Worm (Caenorhabditis elegans) whole organism, dauer: Measurements from ENCODE around the gene tni-1.

Experiments
- unc-62 ChIP-seq: sonication (generic microtip); optimal IDR thresholded peaks from 2 replicates; lab custom pipeline; 2017; ENCODE audit warnings: missing biosample characterization, missing genetic modification reagents, missing genetic modification characterization

The tni-1 gene

ce11 chrX:11383359-11383758 is 6.1 kb upstream of the tni-1 start:
- TF ChIP-seq unc-62 (GFP tag; lab: Kevin White, UChicago): no peak

- TF ChIP-seq unc-62 (GFP tag; lab: Kevin White, UChicago): no peak
Measured at ce11 chrX:11379135-11379781, 2.0 kb upstream of the tni-1 start.

DNA sequence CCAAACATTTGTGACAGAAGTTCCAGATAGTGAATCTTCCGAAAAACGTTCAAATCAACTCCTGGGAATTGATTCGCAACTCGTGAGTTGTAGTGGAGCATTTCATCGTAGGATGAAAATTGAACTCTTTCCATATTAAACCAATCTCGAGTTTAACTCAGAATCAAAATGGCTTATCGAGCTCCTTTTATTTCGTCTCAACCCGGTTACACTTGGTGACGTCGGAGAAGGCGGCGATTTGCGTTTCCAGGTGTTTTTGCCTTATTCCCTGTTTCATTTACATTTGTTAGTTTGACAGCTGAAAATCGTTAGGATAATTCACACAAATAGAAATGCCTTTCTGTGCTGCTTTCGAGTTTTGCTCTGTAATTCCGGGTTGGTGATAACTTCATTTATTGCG is 1.8 kb downstream of the tni-1 start, which contains the start of gene F42E11.3:
TSS of gene F42E11.3 (minus strand) at position 101 of the 400 bp plus-strand sequence.
- TF ChIP-seq unc-62 (GFP tag; lab: Kevin White, UChicago): no peak

DNA sequence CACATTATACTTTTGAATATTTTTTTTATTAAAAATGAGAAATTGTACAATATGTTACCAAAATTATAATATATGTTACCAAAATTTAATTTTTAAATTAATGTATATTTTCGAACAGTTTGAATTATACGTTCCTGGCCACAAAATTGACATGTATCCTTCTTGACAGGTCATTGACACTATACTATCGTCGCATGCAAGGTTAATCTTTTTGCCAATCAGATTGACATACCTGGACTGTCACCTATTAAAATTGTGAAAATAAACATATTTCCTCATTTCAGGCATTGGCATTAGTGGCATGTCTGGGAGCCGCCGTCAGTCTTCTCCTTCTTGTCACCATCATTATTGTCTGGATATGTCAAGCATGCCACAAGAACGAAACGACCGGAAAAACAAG is 7.2 kb downstream of the tni-1 start:
- TF ChIP-seq unc-62 (GFP tag; lab: Kevin White, UChicago): no peak

DNA sequence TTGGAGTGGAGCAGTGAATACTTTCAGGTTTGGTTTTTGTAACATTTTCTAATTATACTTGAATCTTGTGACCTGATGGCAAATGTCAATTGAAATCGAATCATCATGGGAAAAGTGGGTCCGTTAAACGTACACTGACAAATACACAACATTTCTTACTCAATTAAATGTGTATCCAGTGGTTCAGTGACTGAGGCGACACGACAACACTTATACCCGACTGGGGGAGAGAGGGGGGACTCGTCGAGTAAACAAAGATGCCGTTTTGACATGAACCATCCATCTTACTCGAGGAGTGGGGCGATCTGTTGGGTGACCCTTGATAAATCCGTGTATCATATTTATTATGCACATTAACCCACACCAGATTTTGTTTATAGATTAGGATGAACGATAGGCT is 8.4 kb downstream of the tni-1 start:
- TF ChIP-seq unc-62 (GFP tag; lab: Kevin White, UChicago): no peak

ce11 chrX:11368417-11368816 is 8.9 kb downstream of the tni-1 start, which contains the start of gene ttyh-1:
TSS of gene ttyh-1 (plus strand) at chrX:11368717.
- no peak for TF ChIP-seq unc-62 (GFP tag; lab: Kevin White, UChicago)

- no peak for TF ChIP-seq unc-62 (GFP tag; lab: Kevin White, UChicago)
Measured at ce11 chrX:11367640-11368039, 9.6 kb downstream of the tni-1 start.

DNA sequence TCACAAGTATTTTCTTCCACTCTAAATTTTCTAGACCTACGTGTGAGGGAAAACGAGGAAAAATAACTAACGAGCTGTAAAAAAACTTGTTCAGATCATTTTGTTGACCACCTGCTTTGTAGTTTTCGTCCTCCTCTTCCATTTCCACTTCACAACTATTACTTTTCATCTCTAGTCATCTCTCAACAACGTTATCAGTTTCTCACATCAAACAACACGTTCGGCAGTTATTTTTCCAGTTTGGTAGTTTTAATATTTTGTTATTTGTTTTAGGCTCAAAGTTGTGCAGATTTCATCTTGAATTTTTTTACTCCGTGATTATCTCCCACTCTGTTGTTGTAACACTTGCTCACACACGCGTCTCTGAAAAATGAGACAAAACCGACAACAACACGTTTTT is 10.2 kb downstream of the tni-1 start:
- no peak for TF ChIP-seq unc-62 (GFP tag; lab: Kevin White, UChicago)

DNA sequence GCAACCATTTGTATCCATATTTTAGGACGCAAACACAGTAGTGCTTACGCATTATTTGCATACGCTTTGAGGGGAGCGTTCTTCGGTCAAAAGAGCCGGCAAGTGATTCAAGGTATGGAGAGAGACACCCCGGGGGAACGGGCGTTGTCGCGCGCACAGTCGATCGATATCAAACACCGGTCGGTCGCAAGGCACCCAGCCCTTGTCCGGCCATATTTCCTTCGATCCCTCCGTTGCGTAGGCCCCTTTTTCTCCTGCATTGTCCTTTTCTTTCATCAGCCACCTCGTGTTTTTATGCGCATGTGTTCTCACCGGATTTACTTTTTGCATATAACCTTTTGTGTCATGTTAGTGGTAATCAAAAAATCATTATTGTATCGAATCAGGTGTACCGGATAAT is 11.3 kb downstream of the tni-1 start:
- no peak for TF ChIP-seq unc-62 (GFP tag; lab: Kevin White, UChicago)

ce11 chrX:11364914-11365313 is 12.4 kb downstream of the tni-1 start:
- no peak for TF ChIP-seq unc-62 (GFP tag; lab: Kevin White, UChicago)

- no peak for TF ChIP-seq unc-62 (GFP tag; lab: Kevin White, UChicago)
Measured at ce11 chrX:11357516-11357915, 19.8 kb downstream of the tni-1 start, which contains the start of gene pgp-4. TSS of gene pgp-4 (plus strand) at chrX:11357816.

DNA sequence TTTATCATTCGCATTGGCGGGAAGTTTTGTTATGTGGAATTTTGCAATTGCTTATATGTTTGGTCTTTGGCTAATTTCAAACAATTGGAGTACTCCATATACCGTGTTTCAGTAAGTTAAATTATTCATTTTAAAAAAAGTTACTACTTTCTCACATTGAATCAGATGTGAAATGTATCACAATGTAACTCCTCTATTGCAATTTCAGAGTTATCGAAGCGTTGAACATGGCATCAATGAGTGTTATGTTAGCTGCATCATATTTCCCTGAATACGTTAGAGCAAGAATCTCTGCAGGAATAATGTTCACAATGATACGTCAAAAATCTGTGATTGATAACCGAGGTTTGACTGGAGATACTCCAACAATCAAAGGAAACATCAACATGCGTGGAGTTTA is 21.4 kb downstream of the tni-1 start:
- TF ChIP-seq unc-62 (GFP tag; lab: Kevin White, UChicago): no peak

ce11 chrX:11351856-11352255 is 25.4 kb downstream of the tni-1 start, which contains the start of gene pgp-3:
TSS of gene pgp-3 (plus strand) at chrX:11352156.
- TF ChIP-seq unc-62 (GFP tag; lab: Kevin White, UChicago): no peak

ce11 chrX:11351288-11351687 is 26.0 kb downstream of the tni-1 start:
- no peak for TF ChIP-seq unc-62 (GFP tag; lab: Kevin White, UChicago)

ce11 chrX:11346155-11346554 is 31.1 kb downstream of the tni-1 start, which contains the start of gene oct-2:
TSS of gene oct-2 (plus strand) at chrX:11346455.
- TF ChIP-seq unc-62 (GFP tag; lab: Kevin White, UChicago): no peak

- TF ChIP-seq unc-62 (GFP tag; lab: Kevin White, UChicago): no peak
Measured at ce11 chrX:11345471-11345870, 31.8 kb downstream of the tni-1 start.

ce11 chrX:11344899-11345298 is 32.4 kb downstream of the tni-1 start:
- TF ChIP-seq unc-62 (GFP tag; lab: Kevin White, UChicago): no peak
